Worm (Caenorhabditis elegans): ENCODE results near the gene sma-9.

Gene sma-9

DNA sequence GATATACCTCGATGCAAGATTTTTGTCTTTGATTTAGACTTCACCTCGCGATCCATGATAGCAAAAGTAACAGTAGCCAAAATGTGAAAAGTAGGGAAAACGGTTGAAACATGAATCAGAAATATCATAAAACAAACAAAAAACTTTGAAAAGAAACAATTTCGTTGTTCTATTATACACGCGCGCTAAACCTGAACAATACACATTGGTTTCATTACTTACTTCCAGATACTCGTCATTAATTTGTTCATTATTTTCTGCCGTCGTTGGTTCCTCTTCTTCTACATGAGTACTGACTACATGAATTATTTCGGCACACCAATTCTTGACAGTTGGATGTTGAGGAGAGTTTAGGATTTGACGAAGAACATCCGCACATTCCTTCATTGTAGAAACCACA is 51.4 kb downstream of the sma-9 start, which contains the start of gene F31B12.3:
TSS of gene F31B12.3 (minus strand) at position 101 of the 400 bp plus-strand sequence.
- TF ChIP-seq dve-1 (tag; optimal IDR thresholded peaks at IDR 0.05; ENCODE audit: insufficient read depth), result no peak
- TF ChIP-seq egl-43 (GFP tag; IDR thresholded peaks at IDR 0.05), result no peak
- no peak for TF ChIP-seq dmd-9 (GFP tag; IDR thresholded peaks at IDR 0.05)
- no peak for TF ChIP-seq nhr-6 (tag; optimal IDR thresholded peaks at IDR 0.05)
- no peak for TF ChIP-seq php-3 (GFP tag; IDR thresholded peaks at IDR 0.05)
- no peak for TF ChIP-seq F49E8.2 (tag; optimal IDR thresholded peaks at IDR 0.05; ENCODE audit: borderline replicate concordance)
- no peak for TF ChIP-seq daf-16 (GFP tag; optimal IDR thresholded peaks at IDR 0.05)
- no peak for TF ChIP-seq daf-16 (tag; optimal IDR thresholded peaks at IDR 0.05)
- TF ChIP-seq mdl-1 (tag; optimal IDR thresholded peaks at IDR 0.05), result no peak
- TF ChIP-seq ceh-62 (tag; optimal IDR thresholded peaks at IDR 0.05), result no peak
- TF ChIP-seq T20F7.1 (GFP tag; optimal IDR thresholded peaks at IDR 0.05), result no peak
- TF ChIP-seq set-16 (GFP tag; IDR thresholded peaks at IDR 0.05), result no peak
- TF ChIP-seq nhr-77 (tag; optimal IDR thresholded peaks at IDR 0.05), result no peak
- TF ChIP-seq madf-5 (GFP tag; IDR thresholded peaks at IDR 0.05), result no peak
- TF ChIP-seq spr-1 (tag; optimal IDR thresholded peaks at IDR 0.05), result no peak
- TF ChIP-seq dmd-8 (GFP tag; IDR thresholded peaks at IDR 0.05), result no peak
- TF ChIP-seq lin-15B (tag; optimal IDR thresholded peaks at IDR 0.05), result no peak
- no peak for TF ChIP-seq ctbp-1 (GFP tag; IDR thresholded peaks at IDR 0.05)
- no peak for TF ChIP-seq ceh-32 (tag; optimal IDR thresholded peaks at IDR 0.05; ENCODE audit: poor library complexity)

DNA sequence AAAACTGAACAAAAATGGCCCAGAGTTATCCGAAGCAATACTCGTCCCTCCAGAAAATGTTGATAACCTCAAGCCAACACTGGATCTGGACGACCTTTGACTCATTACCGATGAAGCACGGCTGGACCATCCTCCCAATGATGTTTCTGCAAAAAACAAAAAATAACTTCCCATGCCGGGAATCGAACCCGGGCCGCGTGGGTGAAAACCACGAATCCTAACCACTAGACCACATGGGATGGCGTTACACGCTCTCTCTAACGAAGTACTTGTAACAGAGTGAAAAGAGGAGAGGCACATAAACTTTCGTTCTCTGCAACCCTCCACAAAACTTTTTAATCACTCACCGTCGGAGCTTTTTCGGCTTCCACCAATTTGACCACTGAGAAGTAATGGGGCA is 52.1 kb downstream of the sma-9 start:
- peak; percentile 89 for TF ChIP-seq snpc-1.2 (GFP tag; IDR thresholded peaks at IDR 0.05)
- peak; percentile 67 to 92; a peak in 3 of 4 replicates for TF ChIP-seq madf-5 (GFP tag; IDR thresholded peaks at IDR 0.05)
- TF ChIP-seq F37D6.2 (tag; optimal IDR thresholded peaks at IDR 0.05), result peak; percentile 47
- peak; percentile 35 for TF ChIP-seq unc-130 (GFP tag; optimal IDR thresholded peaks at IDR 0.05)
- peak; percentile 89 for TF ChIP-seq hmg-1.1 (GFP tag; IDR thresholded peaks at IDR 0.05)
- no peak; the same call in 1 of the 2 replicates for TF ChIP-seq T26A8.4 (GFP tag; IDR thresholded peaks at IDR 0.05)
- peak; percentile 63 for TF ChIP-seq rbr-2 (tag; optimal IDR thresholded peaks at IDR 0.05)
- peak; percentile 69 for TF ChIP-seq duxl-1 (tag; optimal IDR thresholded peaks at IDR 0.05; ENCODE audit: poor library complexity)
- TF ChIP-seq unc-62 (GFP tag; optimal IDR thresholded peaks at IDR 0.05 in 1 of 2), result peak in 1 of 2 experiments; percentile 65
- no peak for TF ChIP-seq unc-62 (tag; optimal IDR thresholded peaks at IDR 0.05)
- no peak for TF ChIP-seq ama-1 (optimal IDR thresholded peaks at IDR 0.05)
- TF ChIP-seq php-3 (GFP tag; IDR thresholded peaks at IDR 0.05), result peak; percentile 58; the same call in 1 of the 2 replicates
- TF ChIP-seq nhr-48 (tag; optimal IDR thresholded peaks at IDR 0.05), result peak; percentile 45
- TF ChIP-seq daf-19 (GFP tag; conservative IDR thresholded peaks at IDR 0.05), result 0 out of 2 replicates have a peak, but pooled peaks have one; percentile 53
- TF ChIP-seq nhr-41 (GFP tag; IDR thresholded peaks at IDR 0.05), result 0 out of 2 replicates have a peak, but pooled peaks have one; percentile 58
- TF ChIP-seq aha-1 (tag), result peak; percentile 97
- TF ChIP-seq zfp-3 (GFP tag; conservative IDR thresholded peaks at IDR 0.05), result peak; percentile 72
- TF ChIP-seq mdl-1 (tag; optimal IDR thresholded peaks at IDR 0.05), result peak in 1 of 2 experiments; percentile 54
- TF ChIP-seq lin-1 (GFP tag; IDR thresholded peaks at IDR 0.05), result peak; percentile 87
- TF ChIP-seq Y48G9A.11 (GFP tag; IDR thresholded peaks at IDR 0.05), result peak; percentile 73
- TF ChIP-seq ceh-44 (GFP tag; IDR thresholded peaks at IDR 0.05), result peak; percentile 72
- TF ChIP-seq mxl-2 (GFP tag; conservative IDR thresholded peaks at IDR 0.05), result peak; percentile 52; the same call in 1 of the 2 replicates
- peak; percentile 42 for TF ChIP-seq Y5F2A.4 (GFP tag; optimal IDR thresholded peaks at IDR 0.05)
- peak; percentile 92 for TF ChIP-seq dmd-8 (GFP tag; IDR thresholded peaks at IDR 0.05)
- TF ChIP-seq nhr-111 (GFP tag; optimal IDR thresholded peaks at IDR 0.05), result peak; percentile 6
- peak; percentile 77 for TF ChIP-seq F26F4.8 (GFP tag; conservative IDR thresholded peaks at IDR 0.05)
- peak; percentile 37 for TF ChIP-seq spr-3 (GFP tag; optimal IDR thresholded peaks at IDR 0.05)
- peak; percentile 87; the same call in 1 of the 2 replicates for TF ChIP-seq pha-4 (GFP tag; IDR thresholded peaks at IDR 0.05)
- TF ChIP-seq pha-4 (tag; optimal IDR thresholded peaks at IDR 0.05), result no peak
- no peak for TF ChIP-seq nhr-237 (tag; optimal IDR thresholded peaks at IDR 0.05)
- peak; percentile 86 for TF ChIP-seq vab-7 (GFP tag; IDR thresholded peaks at IDR 0.05)
- peak; percentile 49 for TF ChIP-seq spr-1 (tag; optimal IDR thresholded peaks at IDR 0.05)
- TF ChIP-seq nhr-42 (GFP tag; IDR thresholded peaks at IDR 0.05), result peak; percentile 75; the same call in 1 of the 2 replicates
- 0 out of 2 replicates have a peak, but pooled peaks have one; percentile 55 for TF ChIP-seq zip-11 (GFP tag; IDR thresholded peaks at IDR 0.05)
- TF ChIP-seq ZK337.2 (GFP tag; IDR thresholded peaks at IDR 0.05), result 0 out of 2 replicates have a peak, but pooled peaks have one; percentile 54
